Fruit fly (Drosophila melanogaster) whole organism, adult: ENCODE measurements around the gene CG6333.

Experiments used
- CG12768 ChIP-seq: fragments of 200-800 bp; sonication (Bioruptor generic); optimal IDR thresholded peaks from 2 replicates; lab custom pipeline; 2017; ENCODE audit warnings: missing biosample characterization, missing genetic modification characterization, mild to moderate bottlenecking, moderate library complexity, missing genetic modification reagents
- CG1620 ChIP-seq: fragments of 200-800 bp; sonication (Bioruptor generic); optimal IDR thresholded peaks from 2 replicates; lab custom pipeline; 2016; ENCODE audit warnings: missing biosample characterization, missing genetic modification characterization
- CG33017 ChIP-seq: fragments of 200-800 bp; sonication (Bioruptor generic); optimal IDR thresholded peaks from 2 replicates; lab custom pipeline; 2018; ENCODE audit warnings: missing biosample characterization, mild to moderate bottlenecking, missing genetic modification characterization, moderate library complexity
- CG5204 ChIP-seq: fragments of 200-800 bp; sonication (Bioruptor generic); optimal IDR thresholded peaks from 2 replicates; lab custom pipeline; 2016; ENCODE audit warnings: missing biosample characterization, missing genetic modification characterization
- CG7101 ChIP-seq: fragments of 200-800 bp; sonication (Bioruptor generic); optimal IDR thresholded peaks from 2 replicates; lab custom pipeline; 2018; ENCODE audit warnings: missing biosample characterization, mild to moderate bottlenecking, missing genetic modification characterization, moderate library complexity
- Clk ChIP-seq: fragments of 200-800 bp; sonication (Bioruptor generic); optimal IDR thresholded peaks from 2 replicates; lab custom pipeline; 2017; ENCODE audit warnings: missing biosample characterization, missing genetic modification characterization
- Crg-1 ChIP-seq: fragments of 200-800 bp; sonication (Bioruptor generic); optimal IDR thresholded peaks from 2 replicates; lab custom pipeline; 2016; ENCODE audit warnings: missing biosample characterization, missing genetic modification characterization
- Hr96 ChIP-seq: fragments of 200-800 bp; sonication (Bioruptor generic); optimal IDR thresholded peaks from 2 replicates; lab custom pipeline; 2016; ENCODE audit warnings: missing biosample characterization, missing genetic modification characterization
- bab1 ChIP-seq: fragments of 200-800 bp; sonication (Bioruptor generic); optimal IDR thresholded peaks from 3 replicates; lab custom pipeline; 2019; ENCODE audit warnings: missing biosample characterization, mild to moderate bottlenecking, missing genetic modification characterization, moderate library complexity
- cnc ChIP-seq, 2 experiments: fragments of >200 bp; optimal IDR thresholded peaks; 2 replicates each; lab custom pipeline; 2017
- kay ChIP-seq: fragments of 200-800 bp; sonication (Bioruptor generic); peaks from one replicate; lab custom pipeline; 2016; ENCODE audit warnings: missing biosample characterization, missing genetic modification characterization, borderline replicate concordance

DNA sequence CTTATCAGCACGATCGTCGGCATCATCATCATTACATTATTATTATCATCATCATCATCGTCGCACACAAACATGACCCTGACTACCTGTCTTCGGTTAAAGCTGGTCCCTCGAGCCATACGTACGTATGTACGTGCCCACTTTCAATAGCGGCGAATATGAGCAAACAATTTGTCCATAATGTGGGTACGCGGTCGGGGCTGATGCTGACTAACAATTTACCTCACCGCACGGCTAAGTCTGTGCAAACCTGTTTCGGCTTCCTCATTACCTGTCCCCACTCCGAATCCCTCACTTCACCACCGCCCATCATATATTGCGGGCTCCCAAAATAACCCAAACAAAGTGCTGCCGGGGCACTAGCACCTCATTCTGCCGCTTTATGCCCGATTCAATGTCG is 55.6 kb downstream of the CG6333 start:
- TF ChIP-seq CG33017 (tag; lab: Kevin White, UChicago) (no peak), Clk (GFP tag; lab: Kevin White, UChicago) (no peak), CG12768 (GFP tag; lab: Kevin White, UChicago) (no peak), CG5204 (GFP tag; lab: Kevin White, UChicago) (no peak), CG1620 (GFP tag; lab: Kevin White, UChicago) (no peak), cnc (optimal IDR thresholded peaks at IDR 0.05; lab: Kevin White, UChicago) (no peak), Crg-1 (GFP tag; lab: Kevin White, UChicago) (no peak), CG7101 (tag; lab: Kevin White, UChicago) (no peak), Hr96 (GFP tag; lab: Kevin White, UChicago) (no peak), bab1 (GFP tag; lab: Kevin White, UChicago) (no peak), kay (GFP tag; lab: Kevin White, UChicago) (no peak)
